Worm (Caenorhabditis elegans) whole organism, L4 larva: ENCODE data around the gene D1046.18.

Source experiments
- D1046.2 ChIP-seq: fragments of 200-800 bp; sonication (Bioruptor generic); IDR thresholded peaks from 2 replicates; pipeline ENCODE4 v1.3.6; 2022; ENCODE audit warnings: missing genetic modification characterization, missing compliant biosample characterization
- F10B5.3 ChIP-seq: sonication (generic microtip); optimal IDR thresholded peaks from 2 replicates; lab custom pipeline; 2016; ENCODE audit warnings: mild to moderate bottlenecking, missing genetic modification characterization, missing compliant biosample characterization
- F26F4.8 ChIP-seq: fragments of 200-800 bp; sonication (Bioruptor generic); conservative IDR thresholded peaks from 2 replicates; pipeline ENCODE4 v1.3.6; 2022; ENCODE audit warnings: missing genetic modification characterization, missing compliant biosample characterization
- F44E2.7 ChIP-seq: fragments of 200-800 bp; sonication (Bioruptor generic); IDR thresholded peaks from 2 replicates; pipeline ENCODE4 v2.1.2; 2022; ENCODE audit warnings: missing genetic modification characterization, missing compliant biosample characterization
- R02D3.7 ChIP-seq: fragments of 150-350 bp; sonication (generic microtip); optimal IDR thresholded peaks from 3 replicates; lab custom pipeline; 2014; ENCODE audit warnings: missing biosample characterization, missing genetic modification characterization
- T26A8.4 ChIP-seq: fragments of 200-800 bp; sonication (Bioruptor generic); IDR thresholded peaks from 2 replicates; pipeline ENCODE4 v1.3.6; 2022; ENCODE audit warnings: missing genetic modification characterization, missing compliant biosample characterization
- Y105C5A.15 ChIP-seq: fragments of 200-800 bp; sonication (Bioruptor generic); IDR thresholded peaks from 2 replicates; pipeline ENCODE4 v1.3.6; 2022; ENCODE audit warnings: missing genetic modification characterization, missing compliant biosample characterization
- Y48G9A.11 ChIP-seq: fragments of 200-800 bp; sonication (Bioruptor generic); IDR thresholded peaks from 2 replicates; pipeline ENCODE4 v1.3.6; 2022; ENCODE audit warnings: missing genetic modification reagents, missing genetic modification characterization, missing compliant biosample characterization
- Y75B8A.6 ChIP-seq: fragments of 200-800 bp; sonication (Bioruptor generic); IDR thresholded peaks from 2 replicates; pipeline ENCODE4 v1.3.6; 2022; ENCODE audit warnings: missing genetic modification reagents, missing genetic modification characterization, missing compliant biosample characterization
- aly-2 ChIP-seq: sonication (generic microtip); optimal IDR thresholded peaks from 2 replicates; lab custom pipeline; 2018; ENCODE audit warnings: missing biosample characterization, missing genetic modification characterization
- arid-1 ChIP-seq: fragments of 200-800 bp; sonication (Bioruptor generic); conservative IDR thresholded peaks from 2 replicates; pipeline ENCODE4 v1.3.6; 2022; ENCODE audit warnings: missing genetic modification reagents, missing genetic modification characterization, missing compliant biosample characterization
- ceh-32 ChIP-seq: sonication (generic microtip); optimal IDR thresholded peaks from 2 replicates; lab custom pipeline; 2016; ENCODE audit warnings: mild to moderate bottlenecking, missing genetic modification characterization, missing compliant biosample characterization; ENCODE audit not compliant: poor library complexity
- ceh-62 ChIP-seq: sonication (generic microtip); optimal IDR thresholded peaks from 2 replicates; lab custom pipeline; 2017; ENCODE audit warnings: missing biosample characterization, missing genetic modification characterization
- ces-1 ChIP-seq: fragments of 150-350 bp; sonication (generic microtip); optimal IDR thresholded peaks from 4 replicates; lab custom pipeline; 2014; ENCODE audit warnings: missing biosample characterization, missing genetic modification reagents, missing genetic modification characterization
- cey-2 ChIP-seq: sonication (generic microtip); optimal IDR thresholded peaks from 3 replicates; lab custom pipeline; 2017; ENCODE audit warnings: missing genetic modification characterization, mild to moderate bottlenecking, missing compliant biosample characterization, antibody characterized with exemption, borderline replicate concordance; ENCODE audit not compliant: insufficient read depth
- ctbp-1 ChIP-seq: fragments of 200-800 bp; sonication (Bioruptor generic); IDR thresholded peaks from 2 replicates; pipeline ENCODE4 v1.3.6; 2022; ENCODE audit warnings: missing genetic modification reagents, missing genetic modification characterization, missing compliant biosample characterization
- daf-8 ChIP-seq: fragments of 200-800 bp; sonication (Bioruptor generic); IDR thresholded peaks from 2 replicates; pipeline ENCODE4 v1.3.6; 2022; ENCODE audit warnings: missing genetic modification characterization, missing compliant biosample characterization
- dpl-1 ChIP-seq: fragments of 150-350 bp; optimal IDR thresholded peaks from 2 replicates; lab custom pipeline; 2014; ENCODE audit warnings: missing biosample characterization, missing genetic modification reagents, missing genetic modification characterization
- duxl-1 ChIP-seq: sonication (generic microtip); optimal IDR thresholded peaks from 2 replicates; lab custom pipeline; 2016; ENCODE audit warnings: mild to moderate bottlenecking, missing genetic modification characterization, moderate library complexity, missing compliant biosample characterization; ENCODE audit not compliant: poor library complexity
- egl-43 ChIP-seq: fragments of 200-800 bp; sonication (Bioruptor generic); IDR thresholded peaks from 2 replicates; pipeline ENCODE4 v1.3.6; 2022; ENCODE audit warnings: missing genetic modification reagents, missing genetic modification characterization, missing compliant biosample characterization
- fos-1 ChIP-seq: fragments of 150-350 bp; optimal IDR thresholded peaks from 2 replicates; lab custom pipeline; 2014; ENCODE audit warnings: missing biosample characterization, missing genetic modification characterization
- gei-8 ChIP-seq: fragments of 200-800 bp; sonication (Bioruptor generic); optimal IDR thresholded peaks from 2 replicates; lab custom pipeline; 2018; ENCODE audit warnings: mild to moderate bottlenecking, missing genetic modification characterization, missing compliant biosample characterization
- hlh-11 ChIP-seq: fragments of 200-800 bp; sonication (Bioruptor generic); optimal IDR thresholded peaks from 2 replicates; lab custom pipeline; 2018; ENCODE audit warnings: mild to moderate bottlenecking, missing genetic modification characterization, missing compliant biosample characterization
- hlh-30 ChIP-seq: sonication (generic microtip); optimal IDR thresholded peaks from 2 replicates; lab custom pipeline; 2017; ENCODE audit warnings: antibody characterized with exemption, mild to moderate bottlenecking, missing genetic modification characterization, missing compliant biosample characterization; ENCODE audit not compliant: insufficient read depth
- lin-13 ChIP-seq: fragments of 150-350 bp; optimal IDR thresholded peaks from 2 replicates; lab custom pipeline; 2014; ENCODE audit warnings: missing biosample characterization, missing genetic modification reagents, missing genetic modification characterization
- lin-15B ChIP-seq: fragments of 150-350 bp; sonication (generic microtip); optimal IDR thresholded peaks from 3 replicates; lab custom pipeline; 2014; ENCODE audit warnings: missing biosample characterization, missing genetic modification characterization
- lin-38 ChIP-seq: fragments of 200-800 bp; sonication (Bioruptor generic); IDR thresholded peaks from 2 replicates; pipeline ENCODE4 v1.3.6; 2022; ENCODE audit warnings: missing genetic modification reagents, missing genetic modification characterization, missing compliant biosample characterization
- lsy-2 ChIP-seq, 2 experiments: fragments of 150-350 bp in 1 of 2; sonication (generic microtip) in 1 of 2; optimal IDR thresholded peaks; 2 replicates each; lab custom pipeline; 2014 to 2017; ENCODE audit warnings: missing biosample characterization in 2 of 2, missing genetic modification characterization in 2 of 2
- madf-5 ChIP-seq, 2 experiments: fragments of 200-800 bp; sonication (Bioruptor generic); IDR thresholded peaks; 2 replicates each; pipeline ENCODE4 v1.3.6; 2022; ENCODE audit warnings: missing compliant biosample characterization in 2 of 2, missing genetic modification characterization in 2 of 2
- madf-9 ChIP-seq: fragments of 200-800 bp; sonication (Bioruptor generic); conservative IDR thresholded peaks from 2 replicates; pipeline ENCODE4 v1.3.6; 2022; ENCODE audit warnings: missing genetic modification reagents, missing genetic modification characterization, missing compliant biosample characterization
- mdt-29 ChIP-seq: fragments of 200-800 bp; sonication (Bioruptor generic); IDR thresholded peaks from 2 replicates; pipeline ENCODE4 v1.3.6; 2022; ENCODE audit warnings: missing genetic modification reagents, missing genetic modification characterization, missing compliant biosample characterization
- mep-1 ChIP-seq: fragments of 150-350 bp; sonication (generic microtip); optimal IDR thresholded peaks from 3 replicates; lab custom pipeline; 2014; ENCODE audit warnings: missing biosample characterization, missing genetic modification characterization
- mxl-2 ChIP-seq: fragments of 200-800 bp; sonication (Bioruptor generic); conservative IDR thresholded peaks from 2 replicates; pipeline ENCODE4 v1.3.6; 2022; ENCODE audit warnings: missing genetic modification reagents, missing genetic modification characterization, missing compliant biosample characterization
- nhr-11 ChIP-seq: fragments of 150-350 bp; optimal IDR thresholded peaks from 2 replicates; lab custom pipeline; 2014; ENCODE audit warnings: missing biosample characterization, missing genetic modification characterization
- nhr-237 ChIP-seq: sonication (generic microtip); optimal IDR thresholded peaks from 2 replicates; lab custom pipeline; 2017; ENCODE audit warnings: missing biosample characterization, missing genetic modification characterization
- nhr-25 ChIP-seq: sonication (generic microtip); optimal IDR thresholded peaks from 2 replicates; lab custom pipeline; 2017; ENCODE audit warnings: missing genetic modification characterization, mild to moderate bottlenecking, missing compliant biosample characterization, antibody characterized with exemption, moderate library complexity, borderline replicate concordance; ENCODE audit not compliant: insufficient read depth
- nhr-41 ChIP-seq: fragments of 200-800 bp; sonication (Bioruptor generic); IDR thresholded peaks from 2 replicates; pipeline ENCODE4 v1.3.6; 2022; ENCODE audit warnings: missing genetic modification reagents, missing genetic modification characterization, missing compliant biosample characterization
- nhr-6 ChIP-seq: fragments of 150-350 bp; optimal IDR thresholded peaks from 2 replicates; lab custom pipeline; 2014; ENCODE audit warnings: missing biosample characterization, missing genetic modification characterization
- nhr-76 ChIP-seq: fragments of 150-350 bp; optimal IDR thresholded peaks from 2 replicates; lab custom pipeline; 2014; ENCODE audit warnings: missing biosample characterization, missing genetic modification characterization
- pha-4 ChIP-seq, 2 experiments: fragments of 150-350 bp in 1 of 2; fragments of 200-800 bp in 1 of 2; sonication (Bioruptor generic) in 1 of 2; IDR thresholded peaks in 1 of 2; optimal IDR thresholded peaks in 1 of 2; 2 replicates each; pipeline versions ENCODE4 v1.3.6 to Lab custom; 2014 to 2022; ENCODE audit warnings: missing genetic modification characterization in 2 of 2, missing genetic modification reagents in 2 of 2, missing biosample characterization in 1 of 2, missing compliant biosample characterization in 1 of 2
- php-3 ChIP-seq: fragments of 200-800 bp; sonication (Bioruptor generic); IDR thresholded peaks from 2 replicates; pipeline ENCODE4 v1.3.6; 2022; ENCODE audit warnings: missing genetic modification reagents, missing genetic modification characterization, missing compliant biosample characterization
- pqm-1 ChIP-seq: sonication (generic microtip); optimal IDR thresholded peaks from 2 replicates; lab custom pipeline; 2017; ENCODE audit warnings: missing biosample characterization, missing genetic modification characterization
- saeg-2 ChIP-seq: fragments of 200-800 bp; sonication (Bioruptor generic); IDR thresholded peaks from 2 replicates; pipeline ENCODE4 v1.3.6; 2022; ENCODE audit warnings: missing genetic modification reagents, missing genetic modification characterization, missing compliant biosample characterization
- skn-1 ChIP-seq: fragments of 150-350 bp; optimal IDR thresholded peaks from 2 replicates; lab custom pipeline; 2014; ENCODE audit warnings: missing biosample characterization, missing genetic modification characterization
- spr-1 ChIP-seq: sonication (generic microtip); optimal IDR thresholded peaks from 2 replicates; lab custom pipeline; 2016; ENCODE audit warnings: mild to moderate bottlenecking, missing genetic modification characterization, missing compliant biosample characterization
- tra-1 ChIP-seq: fragments of 200-800 bp; sonication (Bioruptor generic); IDR thresholded peaks from 2 replicates; pipeline ENCODE4 v1.3.6; 2022; ENCODE audit warnings: missing genetic modification reagents, missing genetic modification characterization, missing compliant biosample characterization
- unc-39 ChIP-seq: sonication (generic microtip); optimal IDR thresholded peaks from 2 replicates; lab custom pipeline; 2017; ENCODE audit warnings: missing biosample characterization, missing genetic modification characterization
- unc-62 ChIP-seq, 3 experiments: fragments of 150-350 bp in 1 of 3; sonication (generic microtip); optimal IDR thresholded peaks in 2 of 3; peaks in 1 of 3; 1 replicate in 1 of 3; 2 replicates in 2 of 3; lab custom pipeline; 2014 to 2017; ENCODE audit warnings: missing biosample characterization in 3 of 3, missing genetic modification characterization in 3 of 3, missing genetic modification reagents in 3 of 3, missing genotype in 1 of 3

D1046.18 gene

DNA sequence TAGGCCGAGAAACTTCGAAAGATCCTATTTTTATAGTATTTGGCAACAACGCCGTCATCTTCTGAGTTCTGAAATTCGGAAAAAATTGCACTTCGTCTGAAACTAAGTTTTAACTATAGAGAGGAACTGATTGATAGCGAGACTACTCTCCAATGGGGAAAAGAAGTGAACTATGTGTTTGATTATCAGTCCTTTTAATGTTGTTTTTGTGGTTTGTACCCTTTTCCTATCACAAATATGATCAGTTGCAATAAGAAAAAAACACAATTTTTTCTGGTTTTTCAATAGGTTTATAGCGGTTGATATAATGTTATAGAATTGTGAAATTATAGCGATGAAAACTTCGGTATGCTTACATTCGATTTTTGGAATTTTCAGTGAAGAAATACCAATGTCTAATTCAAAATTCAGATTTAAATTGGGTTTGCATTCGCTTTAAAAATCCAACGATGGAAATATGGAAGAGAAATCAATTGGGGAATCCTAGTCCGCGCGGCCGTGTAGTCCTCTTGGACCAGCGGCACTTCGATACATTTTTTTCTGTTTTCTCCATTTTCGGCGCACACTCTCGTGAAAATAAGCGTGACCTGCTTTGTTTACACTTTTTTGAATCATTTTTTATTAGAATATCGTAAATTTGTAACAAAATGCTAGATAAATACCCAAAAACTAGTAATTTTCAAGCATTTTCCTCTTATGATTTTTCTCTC lies 43.4 kb downstream of the D1046.18 start, which contains the start of gene C53B4.3 (continued):
- no peak for TF ChIP-seq F10B5.3 (tag; lab: Kevin White, UChicago)
- TF ChIP-seq cey-2 (tag; lab: Kevin White, UChicago): no peak
- peak; percentile 64 for TF ChIP-seq nhr-25 (tag; lab: Kevin White, UChicago)
- TF ChIP-seq mdt-29 (GFP tag; lab: Robert Waterston, UW): no peak
- no peak; the same call in 1 of the 2 replicates for TF ChIP-seq lin-38 (GFP tag; lab: Robert Waterston, UW)
- peak; percentile 68 for TF ChIP-seq hlh-30 (tag; lab: Kevin White, UChicago)
- TF ChIP-seq Y105C5A.15 (GFP tag; lab: Robert Waterston, UW): no peak
- TF ChIP-seq mep-1 (tag; lab: Kevin White, UChicago): peak; percentile 49
- peak; percentile 63 for TF ChIP-seq dpl-1 (GFP tag; lab: Kevin White, UChicago)
- no peak for TF ChIP-seq skn-1 (tag; lab: Kevin White, UChicago)
- TF ChIP-seq duxl-1 (tag; lab: Kevin White, UChicago): peak; percentile 57
- no peak for TF ChIP-seq nhr-237 (tag; lab: Kevin White, UChicago)
- TF ChIP-seq php-3: no peak
- TF ChIP-seq aly-2: no peak
- no peak for TF ChIP-seq D1046.2 (GFP tag; lab: Robert Waterston, UW)
- peak; percentile 78 for TF ChIP-seq Y48G9A.11 (GFP tag; lab: Robert Waterston, UW)
- no peak for TF ChIP-seq fos-1
- no peak for TF ChIP-seq madf-5 (GFP tag; IDR thresholded peaks at IDR 0.05; lab: Robert Waterston, UW)
- TF ChIP-seq ceh-32: no peak
- TF ChIP-seq F26F4.8: no peak
- no peak for TF ChIP-seq nhr-6
- TF ChIP-seq arid-1 (GFP tag; lab: Robert Waterston, UW): no peak
- no peak for TF ChIP-seq egl-43
- TF ChIP-seq nhr-41 (GFP tag; lab: Robert Waterston, UW): no peak
- TF ChIP-seq madf-9 (GFP tag; lab: Robert Waterston, UW): 0 out of 2 replicates have a peak, but pooled peaks have one; percentile 42
- no peak for TF ChIP-seq daf-8 (GFP tag; lab: Robert Waterston, UW)
- TF ChIP-seq unc-39 (tag; lab: Kevin White, UChicago): no peak
- peak; percentile 73 for TF ChIP-seq pqm-1 (tag; lab: Kevin White, UChicago)
- TF ChIP-seq pha-4 (GFP tag; IDR thresholded peaks at IDR 0.05; lab: Robert Waterston, UW): no peak
- TF ChIP-seq pha-4 (tag; optimal IDR thresholded peaks at IDR 0.05; lab: Kevin White, UChicago): peak; percentile 48
- 0 out of 2 replicates have a peak, but pooled peaks have one; percentile 38 for TF ChIP-seq ctbp-1
- TF ChIP-seq spr-1 (tag; lab: Kevin White, UChicago): no peak
- TF ChIP-seq Y75B8A.6 (GFP tag; lab: Robert Waterston, UW): no peak
- TF ChIP-seq saeg-2 (GFP tag; lab: Robert Waterston, UW): no peak
- TF ChIP-seq F44E2.7: no peak
- peak in 1 of 2 experiments; percentile 79 for TF ChIP-seq lsy-2 (tag; optimal IDR thresholded peaks at IDR 0.05; lab: Kevin White, UChicago)
- no peak for TF ChIP-seq T26A8.4 (GFP tag; lab: Robert Waterston, UW)
- peak; percentile 44 for TF ChIP-seq hlh-11 (tag; lab: Kevin White, UChicago)
- no peak for TF ChIP-seq R02D3.7 (tag; lab: Kevin White, UChicago)
- TF ChIP-seq ces-1 (GFP tag; lab: Kevin White, UChicago): no peak
- TF ChIP-seq nhr-11: no peak
- no peak for TF ChIP-seq nhr-76 (tag; lab: Kevin White, UChicago)
- no peak for TF ChIP-seq lin-15B (tag; lab: Kevin White, UChicago)
- TF ChIP-seq unc-62 (GFP tag; optimal IDR thresholded peaks at IDR 0.05 in 1 of 2; lab: Kevin White, UChicago): no peak
- no peak for TF ChIP-seq unc-62 (tag; optimal IDR thresholded peaks at IDR 0.05; lab: Kevin White, UChicago)
- no peak for TF ChIP-seq gei-8
- TF ChIP-seq mxl-2 (GFP tag; lab: Robert Waterston, UW): no peak
- no peak for TF ChIP-seq tra-1 (GFP tag; lab: Robert Waterston, UW)
- no peak for TF ChIP-seq ceh-62
- TF ChIP-seq lin-13 (GFP tag; lab: Kevin White, UChicago): no peak
